Worm (Caenorhabditis elegans) whole organism, L1 larva: ENCODE measurements around the gene C02F12.5.

Experiments
- C16A3.4 ChIP-seq: fragments of 150-350 bp; optimal IDR thresholded peaks from 2 replicates; lab custom pipeline; 2014; ENCODE audit warnings: missing biosample characterization, missing genetic modification characterization
- blmp-1 ChIP-seq: fragments of 150-350 bp; optimal IDR thresholded peaks from 2 replicates; lab custom pipeline; 2014; ENCODE audit warnings: missing biosample characterization, missing genetic modification characterization
- ceh-63 ChIP-seq: fragments of 200-800 bp; sonication (Bioruptor generic); optimal IDR thresholded peaks from 2 replicates; lab custom pipeline; 2018; ENCODE audit warnings: mild to moderate bottlenecking, missing genetic modification characterization, missing compliant biosample characterization
- ceh-88 ChIP-seq: fragments of 200-800 bp; sonication (Bioruptor generic); IDR thresholded peaks from 2 replicates; pipeline ENCODE4 v1.3.6; 2022; ENCODE audit warnings: missing genetic modification characterization, missing compliant biosample characterization
- efl-1 ChIP-seq, 4 experiments: fragments of 150-350 bp; optimal IDR thresholded peaks in 3 of 4; peaks in 1 of 4; 1 replicate in 1 of 4; 2 replicates in 3 of 4; lab custom pipeline; 2014; ENCODE audit warnings: missing biosample characterization in 2 of 4, missing genetic modification characterization in 2 of 4, missing genetic modification reagents in 2 of 4
- efl-3 ChIP-seq: fragments of 200-800 bp; sonication (Bioruptor generic); optimal IDR thresholded peaks from 2 replicates; lab custom pipeline; 2018; ENCODE audit warnings: mild to moderate bottlenecking, missing genetic modification characterization, missing compliant biosample characterization
- elt-2 ChIP-seq: sonication (generic microtip); optimal IDR thresholded peaks from 2 replicates; lab custom pipeline; 2016; ENCODE audit warnings: missing genetic modification characterization, mild to moderate bottlenecking, inconsistent platforms, missing compliant biosample characterization, missing genetic modification reagents
- elt-3 ChIP-seq, 6 experiments: fragments of 150-350 bp in 1 of 6; sonication (generic microtip); optimal IDR thresholded peaks; 2 replicates each; lab custom pipeline; 2017 to 2018; ENCODE audit warnings: missing biosample characterization in 6 of 6, missing genetic modification characterization in 6 of 6, inconsistent platforms in 1 of 6
- fkh-8 ChIP-seq: sonication (generic microtip); optimal IDR thresholded peaks from 2 replicates; lab custom pipeline; 2016; ENCODE audit warnings: mild to moderate bottlenecking, missing genetic modification characterization, missing compliant biosample characterization
- grh-1 ChIP-seq: fragments of 200-800 bp; sonication (Bioruptor generic); IDR thresholded peaks from 2 replicates; pipeline ENCODE4 v1.3.6; 2022; ENCODE audit warnings: missing genetic modification reagents, missing genetic modification characterization, missing compliant biosample characterization
- hpl-2 ChIP-seq: fragments of 150-350 bp; optimal IDR thresholded peaks from 2 replicates; lab custom pipeline; 2014; ENCODE audit warnings: missing biosample characterization, missing genetic modification reagents, missing genetic modification characterization
- irx-1 ChIP-seq: sonication (generic microtip); optimal IDR thresholded peaks from 2 replicates; lab custom pipeline; 2016; ENCODE audit warnings: missing genetic modification characterization, missing compliant biosample characterization
- isw-1 ChIP-seq: fragments of 200-800 bp; sonication (Bioruptor generic); IDR thresholded peaks from 2 replicates; pipeline ENCODE4 v1.3.6; 2022; ENCODE audit warnings: missing genetic modification characterization, missing compliant biosample characterization
- jun-1 ChIP-seq: fragments of 150-350 bp; optimal IDR thresholded peaks from 2 replicates; lab custom pipeline; 2014; ENCODE audit warnings: missing biosample characterization, missing genetic modification reagents, missing genetic modification characterization
- lin-14 ChIP-seq: fragments of 200-800 bp; sonication (Bioruptor generic); optimal IDR thresholded peaks from 2 replicates; lab custom pipeline; 2018; ENCODE audit warnings: mild to moderate bottlenecking, missing genetic modification characterization, moderate library complexity, missing compliant biosample characterization
- lsy-2 ChIP-seq, 2 experiments: fragments of 150-350 bp; optimal IDR thresholded peaks; 2 replicates each; lab custom pipeline; 2014; ENCODE audit warnings: missing biosample characterization in 2 of 2, missing genetic modification characterization in 2 of 2
- mdl-1 ChIP-seq, 2 experiments: fragments of 150-350 bp; optimal IDR thresholded peaks; 2 replicates each; lab custom pipeline; 2014 to 2017; ENCODE audit warnings: missing biosample characterization in 2 of 2, missing genetic modification characterization in 2 of 2, inconsistent platforms in 1 of 2
- mef-2 ChIP-seq: fragments of 150-350 bp; optimal IDR thresholded peaks from 2 replicates; lab custom pipeline; 2014; ENCODE audit warnings: missing biosample characterization, missing genetic modification characterization
- nhr-11 ChIP-seq: fragments of 150-350 bp; optimal IDR thresholded peaks from 2 replicates; lab custom pipeline; 2014; ENCODE audit warnings: missing biosample characterization, missing genetic modification characterization
- nhr-19 ChIP-seq: fragments of 200-800 bp; sonication (Bioruptor generic); conservative IDR thresholded peaks from 2 replicates; pipeline ENCODE4 v1.3.6; 2022; ENCODE audit warnings: missing genetic modification characterization, missing compliant biosample characterization
- nhr-47 ChIP-seq: sonication (generic microtip); optimal IDR thresholded peaks from 2 replicates; lab custom pipeline; 2016; ENCODE audit warnings: mild to moderate bottlenecking, missing genetic modification characterization, moderate library complexity, missing compliant biosample characterization
- nhr-71 ChIP-seq: sonication (generic microtip); optimal IDR thresholded peaks from 2 replicates; lab custom pipeline; 2016; ENCODE audit warnings: mild to moderate bottlenecking, missing genetic modification characterization, moderate library complexity, missing compliant biosample characterization
- nhr-76 ChIP-seq: sonication (generic microtip); optimal IDR thresholded peaks from 2 replicates; lab custom pipeline; 2017; ENCODE audit warnings: missing biosample characterization, missing genetic modification characterization
- nhr-84 ChIP-seq: sonication (generic microtip); optimal IDR thresholded peaks from 2 replicates; lab custom pipeline; 2017; ENCODE audit warnings: missing biosample characterization, missing genetic modification characterization
- pag-3 ChIP-seq: sonication (generic microtip); optimal IDR thresholded peaks from 2 replicates; lab custom pipeline; 2017; ENCODE audit warnings: missing genetic modification characterization, mild to moderate bottlenecking, missing compliant biosample characterization, antibody characterized with exemption, borderline replicate concordance; ENCODE audit not compliant: insufficient read depth
- pax-3 ChIP-seq: fragments of 200-800 bp; sonication (Bioruptor generic); optimal IDR thresholded peaks from 2 replicates; lab custom pipeline; 2018; ENCODE audit warnings: mild to moderate bottlenecking, missing genetic modification characterization, moderate library complexity, missing compliant biosample characterization
- pqm-1 ChIP-seq: sonication (generic microtip); optimal IDR thresholded peaks from 3 replicates; lab custom pipeline; 2017; ENCODE audit warnings: missing biosample characterization, missing genetic modification characterization
- rnt-1 ChIP-seq: sonication (generic microtip); optimal IDR thresholded peaks from 2 replicates; lab custom pipeline; 2016; ENCODE audit warnings: mild to moderate bottlenecking, missing genetic modification characterization, moderate library complexity, missing compliant biosample characterization
- snu-23 ChIP-seq: sonication (generic microtip); optimal IDR thresholded peaks from 2 replicates; lab custom pipeline; 2016; ENCODE audit warnings: missing genetic modification characterization, missing compliant biosample characterization
- sox-4 ChIP-seq: sonication (generic microtip); optimal IDR thresholded peaks from 2 replicates; lab custom pipeline; 2016; ENCODE audit warnings: missing genetic modification characterization, missing compliant biosample characterization
- sup-37 ChIP-seq: fragments of 200-800 bp; sonication (Bioruptor generic); optimal IDR thresholded peaks from 2 replicates; lab custom pipeline; 2018; ENCODE audit warnings: mild to moderate bottlenecking, missing genetic modification characterization, missing compliant biosample characterization
- swsn-7 ChIP-seq: sonication (generic microtip); optimal IDR thresholded peaks from 2 replicates; lab custom pipeline; 2016; ENCODE audit warnings: missing genetic modification characterization, missing compliant biosample characterization
- unc-130 ChIP-seq: fragments of 150-350 bp; optimal IDR thresholded peaks from 2 replicates; lab custom pipeline; 2017; ENCODE audit warnings: missing biosample characterization, missing genetic modification characterization, inconsistent platforms
- unc-86 ChIP-seq: sonication (generic microtip); optimal IDR thresholded peaks from 2 replicates; lab custom pipeline; 2016; ENCODE audit warnings: missing genetic modification characterization, missing compliant biosample characterization
- unc-98 ChIP-seq: fragments of 200-800 bp; sonication (Bioruptor generic); IDR thresholded peaks from 2 replicates; pipeline ENCODE4 v1.3.6; 2022; ENCODE audit warnings: missing genetic modification characterization, missing compliant biosample characterization
- xbp-1 ChIP-seq: sonication (generic microtip); optimal IDR thresholded peaks from 2 replicates; lab custom pipeline; 2016; ENCODE audit warnings: missing genetic modification characterization, missing compliant biosample characterization

Gene C02F12.5

DNA sequence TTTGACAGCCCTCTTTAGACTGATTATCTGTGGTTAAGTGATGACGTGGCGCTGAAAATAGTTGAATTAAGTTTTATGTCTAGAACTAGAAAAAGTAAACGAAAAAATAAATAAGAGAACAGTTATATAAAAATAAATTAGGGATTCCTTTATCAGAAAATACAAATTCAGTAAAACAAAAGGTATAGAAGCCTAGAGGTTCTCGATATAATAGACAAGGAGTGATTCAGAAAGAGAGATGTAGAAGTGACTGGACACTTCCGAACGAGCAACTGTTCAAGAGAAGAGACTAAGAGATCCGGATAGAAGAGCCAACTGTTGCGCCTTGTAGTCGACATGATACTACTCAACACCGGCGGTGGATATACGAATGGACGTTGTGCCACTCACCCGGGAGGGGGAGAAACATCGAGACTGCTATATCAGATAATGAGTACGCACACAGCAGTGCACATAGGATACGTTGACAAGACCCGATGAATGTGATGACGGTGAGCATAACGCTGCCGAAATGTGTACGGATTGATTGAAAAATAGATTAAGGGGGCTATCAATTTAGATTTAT is 17.3 kb upstream of the C02F12.5 start, which contains the start of gene tag-278:
Gene tag-278, minus strand, starts transcription at position 51 of the 565 bp plus-strand sequence.
- peak in 1 of 2 experiments; percentile 9 for TF ChIP-seq lsy-2 (tag; optimal IDR thresholded peaks at IDR 0.05; lab: Kevin White, UChicago)
- no peak for TF ChIP-seq pqm-1 (tag; lab: Kevin White, UChicago)
- TF ChIP-seq hpl-2 (GFP tag; lab: Kevin White, UChicago), result no peak
- peak; percentile 31 for TF ChIP-seq snu-23 (GFP tag; lab: Kevin White, UChicago)
- TF ChIP-seq rnt-1 (tag; lab: Kevin White, UChicago), result peak; percentile 47
- TF ChIP-seq nhr-71 (tag; lab: Kevin White, UChicago), result peak; percentile 65
- TF ChIP-seq unc-130 (tag; lab: Kevin White, UChicago), result peak; percentile 17
- TF ChIP-seq grh-1, result no peak
- peak in 1 of 2 experiments; percentile 12 for TF ChIP-seq mdl-1 (tag; optimal IDR thresholded peaks at IDR 0.05; lab: Kevin White, UChicago)
- peak; percentile 3 for TF ChIP-seq nhr-47 (tag; lab: Kevin White, UChicago)
- TF ChIP-seq lin-14 (GFP tag; lab: Kevin White, UChicago), result peak; percentile 67
- no peak for TF ChIP-seq efl-1 (optimal IDR thresholded peaks at IDR 0.05; lab: Kevin White, UChicago)
- peak in 1 of 2 experiments; percentile 70 for TF ChIP-seq efl-1 (GFP tag; optimal IDR thresholded peaks at IDR 0.05 in 1 of 2; lab: Kevin White, UChicago)
- TF ChIP-seq nhr-19, result peak; percentile 27; the same call in 1 of the 2 replicates
- TF ChIP-seq unc-98 (GFP tag; lab: Robert Waterston, UW), result no peak

DNA sequence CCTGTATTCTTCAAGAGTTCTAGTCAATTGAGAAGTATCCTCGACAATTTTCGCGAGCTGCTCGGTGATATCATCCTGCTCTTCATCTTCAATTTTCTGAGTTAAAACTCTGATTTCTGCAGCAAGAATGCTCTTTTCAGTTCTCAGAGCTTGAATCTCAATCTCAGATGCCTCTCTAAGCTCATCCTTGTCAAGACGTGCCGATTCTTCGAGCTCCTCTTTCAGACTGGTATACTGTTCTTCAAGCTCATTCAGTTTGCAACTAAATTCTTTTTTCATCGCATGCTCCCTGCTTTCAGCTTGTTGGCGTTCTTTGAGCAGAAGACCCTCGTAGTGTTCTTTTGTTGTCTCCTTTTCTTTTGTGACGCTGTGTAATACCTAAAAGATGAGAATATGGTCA is 14.5 kb upstream of the C02F12.5 start:
- TF ChIP-seq ceh-63 (GFP tag; lab: Kevin White, UChicago) (peak; percentile 67), ceh-88 (no peak)

DNA sequence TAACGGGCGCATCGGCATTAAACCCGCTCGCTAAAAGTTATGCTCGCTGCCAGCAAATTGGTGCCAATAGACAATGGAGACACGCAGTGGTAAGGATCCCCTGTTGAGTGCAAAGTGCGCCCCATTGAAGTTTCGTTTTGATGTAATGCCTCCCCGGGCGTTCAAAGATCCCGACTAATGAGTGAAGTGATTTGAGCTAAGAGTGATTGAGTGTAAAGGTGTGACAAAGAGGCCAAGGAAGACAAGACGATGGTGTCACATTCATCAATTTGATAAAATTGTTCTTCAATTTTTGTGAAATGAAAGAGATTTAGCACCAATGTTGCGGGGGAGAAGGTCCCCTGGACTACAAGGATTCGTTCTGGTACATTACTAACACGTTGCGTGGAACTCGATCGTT is 11.2 kb upstream of the C02F12.5 start:
- no peak for TF ChIP-seq swsn-7 (tag; lab: Kevin White, UChicago)
- no peak for TF ChIP-seq unc-86 (tag; lab: Kevin White, UChicago)
- TF ChIP-seq rnt-1 (tag; lab: Kevin White, UChicago), result peak; percentile 38
- no peak for TF ChIP-seq xbp-1 (tag; lab: Kevin White, UChicago)
- TF ChIP-seq pag-3 (tag; lab: Kevin White, UChicago), result peak; percentile 24

DNA sequence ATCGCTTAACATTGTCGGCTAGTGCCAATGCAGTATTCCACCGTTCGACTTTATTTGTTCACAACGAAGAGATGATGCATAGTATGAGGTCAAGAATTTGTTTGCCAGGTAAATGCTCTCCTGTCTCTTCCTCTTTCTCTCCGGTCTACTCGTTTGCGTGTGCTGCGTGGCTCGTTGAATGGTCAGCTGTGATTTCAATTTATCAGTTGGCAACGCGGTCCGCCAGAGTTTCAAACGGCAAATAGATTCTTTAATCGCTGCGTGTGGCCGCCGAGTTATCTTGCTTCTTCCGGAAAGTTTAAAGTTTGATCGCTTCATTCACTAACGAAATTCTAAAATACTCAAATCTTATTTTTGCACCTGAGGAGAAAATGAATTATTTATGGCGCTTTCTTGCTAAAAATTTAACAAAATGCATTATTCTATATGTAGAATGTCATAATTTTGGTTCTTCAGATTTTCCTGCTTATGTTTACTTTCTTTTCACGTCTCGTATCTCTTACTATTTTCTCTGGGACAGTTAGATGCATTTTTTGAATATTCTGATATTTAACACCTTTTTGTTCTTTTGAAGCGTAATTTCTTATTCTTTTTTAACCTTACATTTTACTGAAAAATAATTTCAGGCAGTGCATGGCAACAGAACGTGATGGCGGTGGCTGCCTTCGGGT is 8.8 kb upstream of the C02F12.5 start, which contains the start of gene tsp-17:
Gene tsp-17, plus strand, starts transcription at position 621 of the 671 bp plus-strand sequence.
- TF ChIP-seq nhr-76 (no peak), rnt-1 (tag; lab: Kevin White, UChicago) (peak; percentile 58), nhr-71 (tag; lab: Kevin White, UChicago) (peak; percentile 35), elt-2 (peak; percentile 7), nhr-47 (tag; lab: Kevin White, UChicago) (no peak), unc-130 (tag; lab: Kevin White, UChicago) (peak; percentile 24), lin-14 (GFP tag; lab: Kevin White, UChicago) (peak; percentile 37), nhr-84 (tag; lab: Kevin White, UChicago) (no peak), mdl-1 (tag; optimal IDR thresholded peaks at IDR 0.05; lab: Kevin White, UChicago) (peak in 1 of 2 experiments; percentile 13), pag-3 (tag; lab: Kevin White, UChicago) (peak; percentile 80)

DNA sequence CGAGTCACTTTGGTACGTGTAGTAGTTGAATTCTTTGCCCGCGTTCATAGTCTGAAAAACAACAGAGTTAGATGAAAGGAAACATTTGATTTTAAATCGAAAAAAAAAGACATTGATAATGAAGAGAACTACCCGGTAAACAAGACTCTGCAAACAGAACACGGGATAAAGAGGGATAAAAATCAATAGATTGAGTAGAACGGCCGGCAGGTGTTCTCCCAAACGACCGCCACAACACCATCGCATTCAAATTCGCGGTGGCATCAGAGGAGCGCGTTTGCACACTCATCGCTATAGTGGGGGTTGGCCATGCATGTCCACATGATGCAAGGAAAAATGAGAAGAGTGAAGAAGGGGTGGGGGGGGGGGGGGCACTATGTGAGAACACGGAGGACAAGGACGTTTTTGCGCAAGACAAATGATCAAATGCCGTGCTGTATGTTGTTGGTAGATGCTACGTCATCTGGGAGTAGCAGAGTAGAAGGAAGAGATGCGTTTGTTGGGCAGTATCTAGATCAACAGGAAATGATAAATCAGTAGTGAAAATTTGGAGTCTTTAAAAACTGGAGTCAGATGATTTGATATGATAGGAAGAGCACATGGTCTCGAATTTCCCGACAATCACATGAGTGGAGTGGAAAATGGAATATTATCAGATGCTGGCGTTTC is 6.7 kb upstream of the C02F12.5 start, which contains the start of gene tag-52:
Gene tag-52, minus strand, starts transcription at position 51 of the 669 bp plus-strand sequence.
- TF ChIP-seq pax-3 (tag; lab: Kevin White, UChicago) (no peak), efl-1 (optimal IDR thresholded peaks at IDR 0.05; lab: Kevin White, UChicago) (peak in 1 of 2 experiments; percentile 65), efl-1 (GFP tag; optimal IDR thresholded peaks at IDR 0.05 in 1 of 2; lab: Kevin White, UChicago) (peak; percentile 68 to 97), sox-4 (tag; lab: Kevin White, UChicago) (no peak), nhr-11 (no peak), sup-37 (GFP tag; lab: Kevin White, UChicago) (no peak), jun-1 (no peak), mdl-1 (tag; optimal IDR thresholded peaks at IDR 0.05; lab: Kevin White, UChicago) (peak in 1 of 2 experiments; percentile 33), nhr-76 (no peak), xbp-1 (tag; lab: Kevin White, UChicago) (no peak), irx-1 (tag; lab: Kevin White, UChicago) (no peak), lsy-2 (tag; optimal IDR thresholded peaks at IDR 0.05; lab: Kevin White, UChicago) (peak in 1 of 2 experiments; percentile 29), mef-2 (tag; lab: Kevin White, UChicago) (no peak), nhr-19 (peak; percentile 40), blmp-1 (peak; percentile 53), elt-3 (tag; optimal IDR thresholded peaks at IDR 0.05; lab: Kevin White, UChicago) (peak in 2 of 6 experiments; percentile 35 to 39), isw-1 (no peak), lin-14 (GFP tag; lab: Kevin White, UChicago) (peak; percentile 90), nhr-47 (tag; lab: Kevin White, UChicago) (peak; percentile 27), C16A3.4 (tag; lab: Kevin White, UChicago) (peak; percentile 16), ceh-63 (GFP tag; lab: Kevin White, UChicago) (peak; percentile 97), unc-130 (tag; lab: Kevin White, UChicago) (no peak), fkh-8 (tag; lab: Kevin White, UChicago) (peak; percentile 17), rnt-1 (tag; lab: Kevin White, UChicago) (peak; percentile 26), nhr-84 (tag; lab: Kevin White, UChicago) (no peak), efl-3 (GFP tag; lab: Kevin White, UChicago) (peak; percentile 7)
